Fruit fly (Drosophila melanogaster): Measurements from ENCODE around the gene cv.

Gene cv

DNA sequence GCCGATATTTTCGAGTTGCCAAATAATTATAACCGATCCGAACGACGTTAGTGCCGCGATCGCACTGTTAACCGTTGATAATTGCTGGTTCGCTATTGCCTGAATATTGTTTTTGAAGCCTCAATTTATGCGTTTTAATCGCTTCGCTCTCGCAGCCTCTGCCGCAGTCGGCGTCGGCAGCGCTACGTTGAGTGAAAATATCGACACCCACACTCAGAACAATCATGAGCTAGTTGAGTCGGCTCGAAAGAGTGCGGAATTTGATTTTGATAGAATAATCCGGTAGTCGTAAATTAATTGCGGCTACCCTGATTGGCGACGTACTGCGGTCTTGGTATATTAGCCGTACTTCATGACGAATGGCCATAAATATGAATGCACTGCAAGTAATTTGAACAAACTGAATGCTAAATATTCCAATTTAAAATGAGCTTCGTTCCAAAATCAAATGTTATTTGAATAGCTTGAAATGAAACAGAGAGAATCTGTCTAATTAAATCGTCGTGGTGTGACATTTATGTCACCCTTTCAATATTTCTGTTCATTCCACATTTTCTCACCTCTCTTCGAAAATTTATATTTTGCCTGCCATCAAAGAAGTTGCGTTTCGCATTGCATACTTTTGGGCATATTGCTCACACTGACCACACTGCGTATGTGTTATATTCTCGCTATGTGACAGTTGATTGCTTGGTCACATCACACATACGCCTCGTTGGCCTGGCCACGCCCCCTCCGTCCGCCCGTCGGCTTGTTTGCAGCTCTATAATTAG is 25.8 kb downstream of the cv start:
- TF ChIP-seq CG4496 (GFP tag; IDR thresholded peaks at IDR 0.05): peak; percentile 73
- no peak for TF ChIP-seq Pif1B (GFP tag; optimal IDR thresholded peaks at IDR 0.05)

DNA sequence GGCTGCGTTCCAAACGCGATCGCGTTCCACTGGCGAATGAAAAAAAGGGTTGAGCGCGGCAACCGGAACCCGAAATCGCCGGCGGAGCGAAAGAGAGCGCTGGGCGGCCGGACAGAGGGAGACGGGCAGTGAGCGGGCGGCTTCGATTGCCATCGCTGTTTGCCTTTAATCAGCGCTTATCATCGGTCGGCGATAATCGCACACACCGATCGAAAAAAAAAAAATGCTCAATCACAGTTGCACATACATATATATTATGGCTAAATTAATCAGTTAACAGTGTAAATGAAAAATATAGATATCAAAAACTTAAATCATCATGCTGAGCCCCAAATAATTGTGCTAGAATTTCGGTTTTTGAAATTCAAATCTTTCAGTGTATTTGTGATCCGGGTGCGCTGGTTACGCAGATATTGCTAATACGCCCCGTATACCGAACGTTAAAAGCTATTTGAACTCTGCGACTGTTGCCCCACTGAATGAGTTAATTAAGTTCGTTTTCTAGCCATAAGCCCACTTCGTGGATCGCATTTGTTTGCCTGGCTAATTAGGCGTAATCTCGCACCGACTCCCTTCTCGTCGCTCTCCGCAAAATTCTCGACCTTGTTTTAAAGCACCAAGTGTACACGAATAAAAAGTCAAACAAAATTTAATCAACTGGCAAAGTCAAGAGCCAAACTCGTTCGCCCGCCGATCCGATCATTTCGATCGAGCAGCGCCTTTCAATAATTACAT is 28.1 kb downstream of the cv start, which contains the start of gene CG33080:
TSS of gene CG33080 (minus strand) at position 38 of the 735 bp plus-strand sequence.
- peak; percentile 21 for TF ChIP-seq CG13204 (GFP tag; optimal IDR thresholded peaks at IDR 0.05)
- TF ChIP-seq D1 (tag; optimal IDR thresholded peaks at IDR 0.05): no peak

DNA sequence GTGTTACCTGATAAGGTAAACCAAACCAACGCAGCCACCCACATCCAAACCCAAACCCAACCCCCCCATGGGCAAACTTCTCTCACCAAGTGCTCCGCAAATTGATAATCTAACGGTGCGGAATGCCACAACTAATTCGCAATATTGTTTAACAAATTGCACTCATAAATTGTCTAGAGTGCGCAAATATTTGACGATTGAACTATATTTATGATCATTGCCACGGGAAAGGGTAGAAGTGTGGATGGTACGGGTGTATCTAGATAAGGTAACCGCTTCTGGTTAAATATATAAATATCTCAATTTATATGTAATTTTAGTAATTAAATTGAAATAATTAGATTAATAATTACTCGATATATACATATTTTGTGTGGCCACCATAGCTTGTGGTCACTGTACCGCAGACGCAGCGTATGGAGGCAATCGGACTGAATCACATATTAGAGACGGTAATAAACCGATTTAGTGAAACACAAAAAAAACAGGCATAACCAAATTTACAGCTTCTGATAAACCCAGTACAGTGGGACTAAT is 28.7 kb downstream of the cv start:
- no peak for TF ChIP-seq CG8301 (tag; optimal IDR thresholded peaks at IDR 0.05)
- TF ChIP-seq CG32121 (GFP tag; IDR thresholded peaks at IDR 0.05): peak; percentile 50; the same call in 1 of the 2 replicates
- peak; percentile 45; the same call in 1 of the 2 replicates for TF ChIP-seq CG12605 (GFP tag; IDR thresholded peaks at IDR 0.05)
- TF ChIP-seq CG17806 (tag; optimal IDR thresholded peaks at IDR 0.05): no peak
- peak; percentile 68 for TF ChIP-seq Ets98B (GFP tag; IDR thresholded peaks at IDR 0.05)
- TF ChIP-seq Pif1B (GFP tag; optimal IDR thresholded peaks at IDR 0.05): peak; percentile 7
- TF ChIP-seq CG4496 (GFP tag; IDR thresholded peaks at IDR 0.05): 0 out of 3 replicates have a peak, but pooled peaks have one; percentile 35
- no peak for TF ChIP-seq CG13204 (GFP tag; optimal IDR thresholded peaks at IDR 0.05)
- TF ChIP-seq CG15710 (tag; optimal IDR thresholded peaks at IDR 0.05): peak; percentile 19

DNA sequence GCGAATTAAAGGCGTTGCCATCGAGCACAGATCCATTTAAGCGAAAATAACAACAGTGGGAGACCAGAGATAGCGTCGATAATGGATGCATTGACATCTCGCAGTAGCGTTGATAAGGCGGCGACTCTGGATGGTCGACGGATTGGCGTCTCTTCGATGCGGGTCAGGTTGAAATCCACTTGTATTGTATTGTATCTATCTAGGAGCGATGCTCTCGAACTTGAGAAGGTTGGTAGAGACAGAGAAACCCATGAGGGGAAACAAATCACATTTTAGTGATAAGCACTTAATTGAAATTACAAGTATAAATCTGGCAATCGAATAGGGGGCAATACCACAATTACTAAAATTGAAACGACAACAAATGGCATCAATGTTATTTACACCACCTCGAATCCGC is 33.8 kb downstream of the cv start:
- TF ChIP-seq Ets98B (GFP tag; IDR thresholded peaks at IDR 0.05) (no peak), EcR (GFP tag; optimal IDR thresholded peaks at IDR 0.05) (peak; percentile 84)

DNA sequence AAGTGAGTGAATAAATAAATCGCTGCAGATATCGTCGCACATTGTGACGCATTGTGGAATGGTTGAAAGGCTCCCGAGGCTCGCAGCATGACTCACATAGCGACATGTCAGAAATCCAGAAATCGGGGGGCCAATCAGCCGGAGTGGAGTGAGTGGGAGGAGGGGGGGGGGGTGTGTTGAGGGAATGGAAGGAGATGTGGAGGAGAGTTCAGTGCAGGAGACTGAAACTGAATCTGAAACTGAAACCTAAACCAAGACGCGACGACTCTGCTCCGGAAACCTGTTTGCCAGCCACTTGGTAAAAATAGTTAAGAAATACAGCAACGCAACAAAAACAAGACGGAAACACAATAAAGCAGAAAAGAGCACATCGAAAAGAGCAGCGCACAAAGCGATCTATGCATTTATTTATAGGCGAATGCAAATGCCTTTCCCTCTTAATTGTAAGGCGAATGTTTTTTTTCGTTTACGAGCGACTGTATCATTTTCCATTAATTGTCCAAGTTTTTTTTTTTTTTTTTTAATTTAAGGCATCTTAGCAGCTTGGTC is 34.4 kb downstream of the cv start:
- TF ChIP-seq CG13204 (GFP tag; optimal IDR thresholded peaks at IDR 0.05) (peak; percentile 34), Snoo (tag; optimal IDR thresholded peaks at IDR 0.05) (no peak), EcR (GFP tag; optimal IDR thresholded peaks at IDR 0.05) (peak; percentile 70), gl (tag; optimal IDR thresholded peaks at IDR 0.05) (peak; percentile 22), rn (GFP tag; IDR thresholded peaks at IDR 0.05) (no peak)

DNA sequence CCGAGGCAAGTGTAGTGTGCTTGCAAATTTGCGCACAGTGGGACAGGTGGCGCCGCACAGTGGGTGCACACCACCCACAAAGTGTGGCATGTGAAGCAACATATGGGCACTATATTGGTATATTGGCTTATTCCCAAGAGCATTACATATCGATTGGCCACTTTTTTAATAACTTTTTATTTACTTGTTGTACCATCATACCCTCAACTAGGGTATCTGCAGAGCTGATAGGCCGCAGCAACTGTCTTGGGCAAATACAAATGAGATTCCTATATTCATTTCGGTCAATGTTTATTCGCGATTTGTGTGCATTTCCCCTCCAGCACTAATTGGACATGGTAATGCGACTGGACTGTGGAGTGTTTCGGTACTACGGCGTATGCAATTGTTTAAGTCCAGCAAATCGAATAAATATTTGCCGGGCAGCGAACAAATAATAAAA is 35.0 kb downstream of the cv start:
- TF ChIP-seq rn (GFP tag; IDR thresholded peaks at IDR 0.05) (peak; percentile 84), CG17806 (tag; optimal IDR thresholded peaks at IDR 0.05) (peak; percentile 79), CG4496 (GFP tag; IDR thresholded peaks at IDR 0.05) (peak; percentile 95), Pif1B (GFP tag; optimal IDR thresholded peaks at IDR 0.05) (peak; percentile 85), CG14655 (GFP tag; optimal IDR thresholded peaks at IDR 0.05) (peak; percentile 87), Pif1A (GFP tag; optimal IDR thresholded peaks at IDR 0.05) (peak; percentile 88), Ets98B (GFP tag; IDR thresholded peaks at IDR 0.05) (peak; percentile 89), fd96Ca (GFP tag; IDR thresholded peaks at IDR 0.05) (peak; percentile 92), EcR (GFP tag; optimal IDR thresholded peaks at IDR 0.05) (no peak), Snoo (tag; optimal IDR thresholded peaks at IDR 0.05) (peak; percentile 38), CG32121 (GFP tag; IDR thresholded peaks at IDR 0.05) (peak; percentile 91), CG10348 (GFP tag; IDR thresholded peaks at IDR 0.05) (peak; percentile 75; the same call in 1 of the 2 replicates), gl (tag; optimal IDR thresholded peaks at IDR 0.05) (peak; percentile 28), D1 (tag; optimal IDR thresholded peaks at IDR 0.05) (no peak), CG34367 (tag; optimal IDR thresholded peaks at IDR 0.05) (peak; percentile 81), CG13204 (GFP tag; optimal IDR thresholded peaks at IDR 0.05) (peak; percentile 29), CG8301 (tag; optimal IDR thresholded peaks at IDR 0.05) (peak; percentile 75), CG8159 (tag; optimal IDR thresholded peaks at IDR 0.05) (peak; percentile 76), CG12605 (GFP tag; IDR thresholded peaks at IDR 0.05) (peak; percentile 86), CG15710 (tag; optimal IDR thresholded peaks at IDR 0.05) (peak; percentile 75), CG9948 (tag; optimal IDR thresholded peaks at IDR 0.05) (peak; percentile 80)

DNA sequence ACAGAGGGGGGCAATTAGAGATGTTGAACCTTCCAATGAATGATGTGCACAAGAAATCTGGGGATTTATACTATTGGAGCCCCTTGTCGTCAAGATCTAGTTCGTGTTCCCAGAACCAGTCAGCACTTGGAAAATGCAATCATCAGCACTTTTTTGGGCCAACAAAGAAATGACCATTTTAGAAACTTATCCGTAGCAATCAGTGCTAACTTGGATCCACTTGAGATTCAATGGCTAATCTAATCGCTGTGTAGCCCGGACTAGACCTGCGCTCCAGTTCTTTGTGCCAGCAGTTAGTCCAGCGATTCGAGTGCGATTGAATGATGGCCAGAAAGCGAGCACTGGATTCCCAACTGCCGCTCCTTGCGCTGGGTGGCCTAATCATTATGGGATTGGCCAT is 42.6 kb downstream of the cv start, which contains the start of gene CG15773:
TSS of gene CG15773 (plus strand) at position 301 of the 400 bp plus-strand sequence.
- no peak for TF ChIP-seq gl (tag; optimal IDR thresholded peaks at IDR 0.05)
- TF ChIP-seq CG4496 (GFP tag; IDR thresholded peaks at IDR 0.05): no peak
- no peak for TF ChIP-seq CG17806 (tag; optimal IDR thresholded peaks at IDR 0.05)
- no peak for TF ChIP-seq CG32121 (GFP tag; IDR thresholded peaks at IDR 0.05)
- TF ChIP-seq CG8301 (tag; optimal IDR thresholded peaks at IDR 0.05): no peak
- TF ChIP-seq D1 (tag; optimal IDR thresholded peaks at IDR 0.05): no peak
- TF ChIP-seq Snoo (tag; optimal IDR thresholded peaks at IDR 0.05): no peak
- no peak for TF ChIP-seq Pif1B (GFP tag; optimal IDR thresholded peaks at IDR 0.05)
- TF ChIP-seq Ets98B (GFP tag; IDR thresholded peaks at IDR 0.05): no peak
- TF ChIP-seq CG14655 (GFP tag; optimal IDR thresholded peaks at IDR 0.05): no peak
- TF ChIP-seq rn (GFP tag; IDR thresholded peaks at IDR 0.05): no peak
- no peak for TF ChIP-seq Pif1A (GFP tag; optimal IDR thresholded peaks at IDR 0.05)
